Worm (Caenorhabditis elegans) whole organism, early embryonic: ENCODE results near the gene T06E4.21.

Experiments
- B0310.2 ChIP-seq: sonication (generic microtip); optimal IDR thresholded peaks from 2 replicates; lab custom pipeline; 2016; ENCODE audit warnings: mild to moderate bottlenecking, missing genetic modification characterization, missing compliant biosample characterization
- F13C5.2 ChIP-seq: sonication (generic microtip); optimal IDR thresholded peaks from 2 replicates; lab custom pipeline; 2017; ENCODE audit warnings: mild to moderate bottlenecking, missing genetic modification characterization, inconsistent platforms, missing compliant biosample characterization
- aly-1 ChIP-seq: sonication (generic microtip); optimal IDR thresholded peaks from 2 replicates; lab custom pipeline; 2016; ENCODE audit warnings: missing genetic modification characterization, missing compliant biosample characterization
- ama-1 ChIP-seq: fragments of 150-350 bp; optimal IDR thresholded peaks from 2 replicates; lab custom pipeline; 2014
- ceh-13 ChIP-seq: fragments of 200-800 bp; sonication (Bioruptor generic); optimal IDR thresholded peaks from 2 replicates; lab custom pipeline; 2018; ENCODE audit warnings: mild to moderate bottlenecking, missing genetic modification characterization, missing compliant biosample characterization
- ceh-36 ChIP-seq: sonication (generic microtip); optimal IDR thresholded peaks from 2 replicates; lab custom pipeline; 2016; ENCODE audit warnings: missing genetic modification characterization, inconsistent platforms, missing compliant biosample characterization
- ets-7 ChIP-seq: sonication (generic microtip); optimal IDR thresholded peaks from 2 replicates; lab custom pipeline; 2016; ENCODE audit warnings: missing genotype, missing genetic modification characterization, missing compliant biosample characterization
- flt-1 ChIP-seq: fragments of 200-800 bp; sonication (Bioruptor generic); IDR thresholded peaks from 2 replicates; pipeline ENCODE4 v1.3.6; 2022; ENCODE audit warnings: missing genetic modification characterization, missing compliant biosample characterization
- hmbx-1 ChIP-seq: sonication (generic microtip); optimal IDR thresholded peaks from 2 replicates; lab custom pipeline; 2016; ENCODE audit warnings: mild to moderate bottlenecking, missing genetic modification characterization, missing compliant biosample characterization
- hmg-4 ChIP-seq: fragments of 200-800 bp; sonication (Bioruptor generic); optimal IDR thresholded peaks from 2 replicates; lab custom pipeline; 2018; ENCODE audit warnings: mild to moderate bottlenecking, missing genetic modification characterization, missing compliant biosample characterization
- hnd-1 ChIP-seq: sonication (generic microtip); optimal IDR thresholded peaks from 2 replicates; lab custom pipeline; 2016; ENCODE audit warnings: missing genetic modification characterization, missing compliant biosample characterization
- pes-1 ChIP-seq: fragments of 200-800 bp; sonication (Bioruptor generic); IDR thresholded peaks from 2 replicates; pipeline ENCODE4 v1.3.6; 2022; ENCODE audit warnings: missing genetic modification reagents, missing genetic modification characterization, missing compliant biosample characterization
- scrt-1 ChIP-seq: fragments of 200-800 bp; sonication (Bioruptor generic); IDR thresholded peaks from 2 replicates; pipeline ENCODE4 v1.3.6; 2022; ENCODE audit warnings: missing genetic modification characterization, missing compliant biosample characterization
- sea-1 ChIP-seq: fragments of 200-800 bp; sonication (Bioruptor generic); conservative IDR thresholded peaks from 2 replicates; pipeline ENCODE4 v1.3.6; 2022; ENCODE audit warnings: missing genetic modification characterization, missing compliant biosample characterization
- tbx-11 ChIP-seq: fragments of 200-800 bp; sonication (Bioruptor generic); IDR thresholded peaks from 2 replicates; pipeline ENCODE4 v1.3.6; 2022; ENCODE audit warnings: missing genetic modification characterization, missing compliant biosample characterization
- tbx-37 ChIP-seq: fragments of 200-800 bp; sonication (Bioruptor generic); conservative IDR thresholded peaks from 2 replicates; pipeline ENCODE4 v1.3.6; 2022; ENCODE audit warnings: missing genetic modification reagents, missing genetic modification characterization, missing compliant biosample characterization
- tra-4 ChIP-seq: sonication (generic microtip); optimal IDR thresholded peaks from 2 replicates; lab custom pipeline; 2017; ENCODE audit warnings: missing genetic modification characterization, missing compliant biosample characterization

T06E4.21 gene

ce11 chrV:9699216-9699615 lies 47.8 kb downstream of the T06E4.21 start:
- TF ChIP-seq hnd-1 (no peak), scrt-1 (no peak), B0310.2 (tag; lab: Kevin White, UChicago) (no peak), sea-1 (GFP tag; lab: Robert Waterston, UW) (no peak), tbx-11 (GFP tag; lab: Robert Waterston, UW) (no peak), hmg-4 (GFP tag; lab: Kevin White, UChicago) (no peak), tbx-37 (GFP tag; lab: Robert Waterston, UW) (no peak), ets-7 (tag; lab: Kevin White, UChicago) (no peak), F13C5.2 (tag; lab: Kevin White, UChicago) (no peak), aly-1 (tag; lab: Kevin White, UChicago) (no peak), ceh-36 (tag; lab: Kevin White, UChicago) (no peak), flt-1 (GFP tag; lab: Robert Waterston, UW) (no peak), tra-4 (tag; lab: Kevin White, UChicago) (no peak), hmbx-1 (tag; lab: Kevin White, UChicago) (no peak), ama-1 (lab: Kevin White, UChicago) (no peak), pes-1 (GFP tag; lab: Robert Waterston, UW) (no peak), ceh-13 (GFP tag; lab: Kevin White, UChicago) (no peak)
